Worm (Caenorhabditis elegans) whole organism, L4/young adult: ENCODE data around the gene fos-1.

Experiments used
- W03F9.2 ChIP-seq: fragments of 150-350 bp; optimal IDR thresholded peaks from 2 replicates; lab custom pipeline; 2014; ENCODE audit warnings: missing biosample characterization, missing genetic modification characterization
- dao-5 ChIP-seq: sonication (generic microtip); optimal IDR thresholded peaks from 2 replicates; lab custom pipeline; 2016; ENCODE audit warnings: missing genotype, missing genetic modification characterization, moderate library complexity, missing compliant biosample characterization
- him-1 ChIP-seq: sonication (generic microtip); optimal IDR thresholded peaks from 2 replicates; lab custom pipeline; 2016; ENCODE audit warnings: missing genotype, missing genetic modification reagents, missing genetic modification characterization, missing compliant biosample characterization

- TF ChIP-seq W03F9.2 (tag; lab: Kevin White, UChicago), result no peak
- TF ChIP-seq him-1 (tag; lab: Kevin White, UChicago), result no peak
- TF ChIP-seq dao-5 (tag; lab: Kevin White, UChicago), result no peak
Observed at ce11 chrV:6015546-6016089, 12.2 kb downstream of the fos-1 start.
